Worm (Caenorhabditis elegans) whole organism, midembryonic: ENCODE data around the gene srw-59.

Experiments
- cog-1 ChIP-seq: sonication (generic microtip); optimal IDR thresholded peaks from 2 replicates; lab custom pipeline; 2016; ENCODE audit warnings: missing genetic modification characterization, missing compliant biosample characterization
- flt-1 ChIP-seq: fragments of 200-800 bp; sonication (Bioruptor generic); IDR thresholded peaks from 2 replicates; pipeline ENCODE4 v1.3.6; 2022; ENCODE audit warnings: missing genetic modification characterization, missing compliant biosample characterization
- klf-2 ChIP-seq: fragments of 200-800 bp; sonication (Bioruptor generic); conservative IDR thresholded peaks from 2 replicates; pipeline ENCODE4 v1.3.6; 2022; ENCODE audit warnings: missing genetic modification reagents, missing genetic modification characterization, missing compliant biosample characterization
- med-1 ChIP-seq: sonication (generic microtip); optimal IDR thresholded peaks from 2 replicates; lab custom pipeline; 2017; ENCODE audit warnings: missing genetic modification characterization, mild to moderate bottlenecking, missing compliant biosample characterization, antibody characterized with exemption, missing genetic modification reagents; ENCODE audit not compliant: insufficient read depth
- tab-1 ChIP-seq: fragments of 200-800 bp; sonication (Bioruptor generic); IDR thresholded peaks from 2 replicates; pipeline ENCODE4 v1.3.6; 2022; ENCODE audit warnings: missing genetic modification characterization, missing compliant biosample characterization
- ztf-23 ChIP-seq: fragments of 200-800 bp; sonication (Bioruptor generic); IDR thresholded peaks from 2 replicates; pipeline ENCODE4 v1.3.6; 2022; ENCODE audit warnings: missing genetic modification reagents, missing genetic modification characterization, missing compliant biosample characterization

DNA sequence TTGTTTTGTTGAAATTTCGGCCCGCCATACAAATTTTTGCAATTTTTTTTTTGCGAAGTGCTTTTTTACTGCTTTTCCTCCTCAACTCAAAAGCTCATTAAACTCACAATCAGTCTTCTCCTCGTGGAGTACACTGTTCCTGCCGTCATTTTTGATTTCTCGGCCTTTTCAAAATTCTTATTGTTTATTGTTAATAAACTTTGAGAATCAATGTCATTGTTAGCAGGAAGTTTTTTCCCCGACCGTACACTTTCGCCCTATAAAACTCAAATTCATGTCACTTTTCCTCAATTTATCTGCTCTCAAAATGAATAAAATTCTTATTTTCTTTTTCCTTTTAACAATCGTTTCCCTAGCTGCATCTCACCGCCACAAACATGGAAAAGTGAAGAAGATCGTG is 25.0 kb upstream of the srw-59 start, which contains the start of gene clec-232:
- TF ChIP-seq cog-1 (tag; lab: Kevin White, UChicago) (no peak), flt-1 (GFP tag; lab: Robert Waterston, UW) (no peak), klf-2 (GFP tag; lab: Robert Waterston, UW) (no peak), ztf-23 (no peak), tab-1 (no peak), med-1 (no peak)
